Worm (Caenorhabditis elegans): Measurements from ENCODE around the gene grl-9.

Gene grl-9

ce11 chrV:6762361-6762760 lies 30.9 kb upstream of the grl-9 start, which contains the start of gene T25F10.4:
TSS of gene T25F10.4 (minus strand) at chrV:6762461.
- TF ChIP-seq elt-2 (tag; optimal IDR thresholded peaks at IDR 0.05) (no peak), ceh-28 (tag; optimal IDR thresholded peaks at IDR 0.05) (no peak), nhr-28 (tag; optimal IDR thresholded peaks at IDR 0.05) (no peak), egl-27 (tag; optimal IDR thresholded peaks at IDR 0.05) (no peak), nhr-25 (tag; optimal IDR thresholded peaks at IDR 0.05) (no peak), fkh-2 (tag; optimal IDR thresholded peaks at IDR 0.05) (no peak), jun-1 (tag; optimal IDR thresholded peaks at IDR 0.05) (no peak), ceh-82 (tag; optimal IDR thresholded peaks at IDR 0.05) (no peak), nhr-43 (tag; optimal IDR thresholded peaks at IDR 0.05; ENCODE audit: poor library complexity, severe bottlenecking) (no peak)

ce11 chrV:6758017-6758416 lies 26.5 kb upstream of the grl-9 start, which contains the start of gene dbl-1:
TSS of gene dbl-1 (plus strand) at chrV:6758135.
- no peak for TF ChIP-seq nhr-77 (tag; optimal IDR thresholded peaks at IDR 0.05)
- TF ChIP-seq eor-1 (tag; optimal IDR thresholded peaks at IDR 0.05) = no peak
- no peak for TF ChIP-seq elt-2 (tag; optimal IDR thresholded peaks at IDR 0.05)
- no peak for TF ChIP-seq fkh-2 (tag; optimal IDR thresholded peaks at IDR 0.05)
- no peak for TF ChIP-seq R02D3.7 (tag; optimal IDR thresholded peaks at IDR 0.05)
- TF ChIP-seq nhr-23 (tag; optimal IDR thresholded peaks at IDR 0.05) = no peak
- no peak for TF ChIP-seq egl-5 (tag; optimal IDR thresholded peaks at IDR 0.05)
- no peak for TF ChIP-seq nhr-67 (tag; optimal IDR thresholded peaks at IDR 0.05)
- no peak for TF ChIP-seq sea-2 (GFP tag; optimal IDR thresholded peaks at IDR 0.05)
- TF ChIP-seq elt-3 (tag; optimal IDR thresholded peaks at IDR 0.05) = no peak

ce11 chrV:6753257-6753656 lies 21.8 kb upstream of the grl-9 start:
- TF ChIP-seq ztf-11 (tag; optimal IDR thresholded peaks at IDR 0.05) = no peak
- TF ChIP-seq pha-4 (tag; optimal IDR thresholded peaks at IDR 0.05) = no peak
- TF ChIP-seq nhr-23 (tag; optimal IDR thresholded peaks at IDR 0.05) = no peak
- TF ChIP-seq unc-39 (tag; optimal IDR thresholded peaks at IDR 0.05) = no peak
- TF ChIP-seq nhr-28 (tag; optimal IDR thresholded peaks at IDR 0.05) = no peak
- no peak for TF ChIP-seq nhr-67 (tag; optimal IDR thresholded peaks at IDR 0.05)
- no peak for TF ChIP-seq ama-1 (optimal IDR thresholded peaks at IDR 0.05)
- TF ChIP-seq nhr-77 (tag; optimal IDR thresholded peaks at IDR 0.05) = no peak
- TF ChIP-seq R02D3.7 (tag; optimal IDR thresholded peaks at IDR 0.05) = no peak
- TF ChIP-seq jun-1 (tag; optimal IDR thresholded peaks at IDR 0.05) = no peak
- TF ChIP-seq skn-1 (tag; optimal IDR thresholded peaks at IDR 0.05) = no peak
- TF ChIP-seq unc-62 (GFP tag; optimal IDR thresholded peaks at IDR 0.05) = no peak
- TF ChIP-seq hmg-11 (tag; optimal IDR thresholded peaks at IDR 0.05) = no peak
- TF ChIP-seq sea-2 (GFP tag; optimal IDR thresholded peaks at IDR 0.05) = no peak

- no peak for TF ChIP-seq ceh-9 (tag; optimal IDR thresholded peaks at IDR 0.05)
- TF ChIP-seq nhr-25 (tag; optimal IDR thresholded peaks at IDR 0.05) = no peak
- no peak for TF ChIP-seq nhr-67 (tag; optimal IDR thresholded peaks at IDR 0.05)
- no peak for TF ChIP-seq nhr-12 (tag; optimal IDR thresholded peaks at IDR 0.05)
- no peak for TF ChIP-seq zag-1 (tag; optimal IDR thresholded peaks at IDR 0.05)
- TF ChIP-seq fkh-2 (tag; optimal IDR thresholded peaks at IDR 0.05) = no peak
- no peak for TF ChIP-seq eor-1 (tag; optimal IDR thresholded peaks at IDR 0.05)
- no peak for TF ChIP-seq pha-4 (tag; optimal IDR thresholded peaks at IDR 0.05)
- no peak for TF ChIP-seq elt-1 (tag; optimal IDR thresholded peaks at IDR 0.05)
- no peak for TF ChIP-seq nhr-28 (tag; optimal IDR thresholded peaks at IDR 0.05)
- TF ChIP-seq R02D3.7 (tag; optimal IDR thresholded peaks at IDR 0.05) = no peak
- TF ChIP-seq unc-39 (tag; optimal IDR thresholded peaks at IDR 0.05) = no peak
- no peak for TF ChIP-seq ceh-16 (tag; optimal IDR thresholded peaks at IDR 0.05)
- TF ChIP-seq sea-2 (GFP tag; optimal IDR thresholded peaks at IDR 0.05) = no peak
- no peak for TF ChIP-seq nhr-77 (tag; optimal IDR thresholded peaks at IDR 0.05)
- no peak for TF ChIP-seq nhr-11 (tag; optimal IDR thresholded peaks at IDR 0.05)
- no peak for TF ChIP-seq elt-3 (tag; optimal IDR thresholded peaks at IDR 0.05)
- TF ChIP-seq pqm-1 (tag; optimal IDR thresholded peaks at IDR 0.05) = no peak
- no peak for TF ChIP-seq hmg-11 (tag; optimal IDR thresholded peaks at IDR 0.05)
Observed at ce11 chrV:6751493-6752100, 20.1 kb upstream of the grl-9 start.

- TF ChIP-seq nhr-237 (tag; optimal IDR thresholded peaks at IDR 0.05) (no peak), nhr-25 (tag; optimal IDR thresholded peaks at IDR 0.05) (peak; percentile 41), daf-12 (tag; optimal IDR thresholded peaks at IDR 0.05) (no peak)
Observed at ce11 chrV:6744774-6745173, 13.3 kb upstream of the grl-9 start, which contains the start of gene T25F10.3. TSS of gene T25F10.3 (plus strand) at chrV:6745081.

All from whole organism, L3 larva.